Worm (Caenorhabditis elegans) whole organism, young adult: ENCODE measurements around the gene F11D5.7.
A peak's percentile ranks its signal among the peaks of the same experiment; 100 is the strongest.

Experiments
- B0261.1 ChIP-seq: sonication (generic microtip); optimal IDR thresholded peaks from 2 replicates; lab custom pipeline; 2016; ENCODE audit warnings: mild to moderate bottlenecking, missing genetic modification characterization, moderate library complexity, missing compliant biosample characterization
- B0336.3 ChIP-seq: fragments of 200-800 bp; sonication (Bioruptor generic); IDR thresholded peaks from 2 replicates; pipeline ENCODE4 v1.3.6; 2022; ENCODE audit warnings: missing genetic modification characterization, missing compliant biosample characterization
- F10E7.11 ChIP-seq: sonication (generic microtip); optimal IDR thresholded peaks from 2 replicates; lab custom pipeline; 2017; ENCODE audit warnings: mild to moderate bottlenecking, missing genetic modification characterization, moderate library complexity, missing compliant biosample characterization
- F22D6.2 ChIP-seq: sonication (generic microtip); optimal IDR thresholded peaks from 2 replicates; lab custom pipeline; 2016; ENCODE audit warnings: mild to moderate bottlenecking, missing genetic modification characterization, missing compliant biosample characterization
- F23B12.7 ChIP-seq: sonication (generic microtip); optimal IDR thresholded peaks from 2 replicates; lab custom pipeline; 2017; ENCODE audit warnings: missing genetic modification characterization, mild to moderate bottlenecking, missing compliant biosample characterization, antibody characterized with exemption, moderate library complexity; ENCODE audit not compliant: insufficient read depth
- F33H1.4 ChIP-seq: fragments of 200-800 bp; sonication (Bioruptor generic); IDR thresholded peaks from 2 replicates; pipeline ENCODE4 v1.3.6; 2022; ENCODE audit warnings: missing genetic modification reagents, missing genetic modification characterization, missing compliant biosample characterization
- F37B4.10 ChIP-seq: fragments of 200-800 bp; sonication (Bioruptor generic); IDR thresholded peaks from 2 replicates; pipeline ENCODE4 v1.3.6; 2022; ENCODE audit warnings: missing genetic modification characterization, missing compliant biosample characterization
- F57A8.1 ChIP-seq: fragments of 200-800 bp; sonication (Bioruptor generic); optimal IDR thresholded peaks from 2 replicates; lab custom pipeline; 2018; ENCODE audit warnings: mild to moderate bottlenecking, missing genetic modification characterization, moderate library complexity, missing compliant biosample characterization
- K12H6.12 ChIP-seq: fragments of 200-800 bp; sonication (Bioruptor generic); optimal IDR thresholded peaks from 2 replicates; lab custom pipeline; 2018; ENCODE audit warnings: mild to moderate bottlenecking, missing genetic modification characterization, missing compliant biosample characterization
- Y53G8AR.9 ChIP-seq: fragments of 200-800 bp; sonication (Bioruptor generic); conservative IDR thresholded peaks from 2 replicates; pipeline ENCODE4 v1.3.6; 2022; ENCODE audit warnings: missing genetic modification reagents, missing genetic modification characterization, missing compliant biosample characterization
- Y56A3A.18 ChIP-seq: fragments of 200-800 bp; sonication (Bioruptor generic); IDR thresholded peaks from 2 replicates; pipeline ENCODE4 v1.3.6; 2022; ENCODE audit warnings: missing genetic modification reagents, missing genetic modification characterization, missing compliant biosample characterization
- aptf-3 ChIP-seq: fragments of 200-800 bp; sonication (Bioruptor generic); IDR thresholded peaks from 2 replicates; pipeline ENCODE4 v1.3.6; 2022; ENCODE audit warnings: missing genetic modification characterization, missing compliant biosample characterization
- atf-7 ChIP-seq: sonication (generic microtip); optimal IDR thresholded peaks from 2 replicates; lab custom pipeline; 2017; ENCODE audit warnings: mild to moderate bottlenecking, missing genetic modification characterization, missing compliant biosample characterization
- attf-5 ChIP-seq: fragments of 200-800 bp; sonication (Bioruptor generic); optimal IDR thresholded peaks from 2 replicates; lab custom pipeline; 2018; ENCODE audit warnings: mild to moderate bottlenecking, missing genetic modification characterization, missing compliant biosample characterization
- attf-6 ChIP-seq: fragments of 200-800 bp; sonication (Bioruptor generic); IDR thresholded peaks from 2 replicates; pipeline ENCODE4 v1.3.6; 2022; ENCODE audit warnings: missing genetic modification reagents, missing genetic modification characterization, missing compliant biosample characterization
- ccch-3 ChIP-seq: fragments of 200-800 bp; sonication (Bioruptor generic); optimal IDR thresholded peaks from 2 replicates; lab custom pipeline; 2018; ENCODE audit warnings: mild to moderate bottlenecking, missing genetic modification characterization, missing compliant biosample characterization
- cebp-1 ChIP-seq, 2 experiments: fragments of 200-800 bp in 1 of 2; sonication (Bioruptor generic) in 1 of 2; sonication (generic microtip) in 1 of 2; IDR thresholded peaks in 1 of 2; optimal IDR thresholded peaks in 1 of 2; 2 replicates each; pipeline versions ENCODE4 v1.3.6 to Lab custom; 2017 to 2022; ENCODE audit warnings: missing compliant biosample characterization in 2 of 2, missing genetic modification characterization in 2 of 2, mild to moderate bottlenecking in 1 of 2, missing genetic modification reagents in 1 of 2, moderate library complexity in 1 of 2
- ceh-27 ChIP-seq: fragments of 200-800 bp; sonication (Bioruptor generic); optimal IDR thresholded peaks from 2 replicates; lab custom pipeline; 2018; ENCODE audit warnings: mild to moderate bottlenecking, missing genetic modification characterization, moderate library complexity, missing compliant biosample characterization
- ceh-40 ChIP-seq: fragments of 200-800 bp; sonication (Bioruptor generic); IDR thresholded peaks from 2 replicates; pipeline ENCODE4 v1.3.6; 2022; ENCODE audit warnings: missing genetic modification characterization, missing compliant biosample characterization
- ceh-58 ChIP-seq: fragments of 200-800 bp; sonication (Bioruptor generic); IDR thresholded peaks from 2 replicates; pipeline ENCODE4 v1.3.6; 2022; ENCODE audit warnings: missing genetic modification characterization, missing compliant biosample characterization
- efl-1 ChIP-seq: fragments of 150-350 bp; optimal IDR thresholded peaks from 2 replicates; lab custom pipeline; 2014; ENCODE audit warnings: missing biosample characterization, missing genetic modification reagents, missing genetic modification characterization
- egl-44 ChIP-seq: fragments of 200-800 bp; sonication (Bioruptor generic); IDR thresholded peaks from 2 replicates; pipeline ENCODE4 v1.3.6; 2022; ENCODE audit warnings: missing genetic modification reagents, missing genetic modification characterization, missing compliant biosample characterization
- egrh-3 ChIP-seq: fragments of 200-800 bp; sonication (Bioruptor generic); IDR thresholded peaks from 2 replicates; pipeline ENCODE4 v1.3.6; 2022; ENCODE audit warnings: missing genetic modification reagents, missing genetic modification characterization, missing compliant biosample characterization
- ets-4 ChIP-seq: fragments of 200-800 bp; sonication (Bioruptor generic); optimal IDR thresholded peaks from 2 replicates; lab custom pipeline; 2018; ENCODE audit warnings: mild to moderate bottlenecking, missing genetic modification characterization, missing compliant biosample characterization
- hlh-12 ChIP-seq: sonication (generic microtip); optimal IDR thresholded peaks from 2 replicates; lab custom pipeline; 2016; ENCODE audit warnings: missing genetic modification characterization, missing compliant biosample characterization
- hsf-1 ChIP-seq: fragments of 200-800 bp; sonication (Bioruptor generic); IDR thresholded peaks from 2 replicates; pipeline ENCODE4 v1.3.6; 2022; ENCODE audit warnings: missing genetic modification reagents, missing genetic modification characterization, missing compliant biosample characterization
- lag-1 ChIP-seq: fragments of 200-800 bp; sonication (Bioruptor generic); IDR thresholded peaks from 2 replicates; pipeline ENCODE4 v1.3.6; 2022; ENCODE audit warnings: missing genetic modification reagents, missing genetic modification characterization, missing compliant biosample characterization
- lin-54 ChIP-seq: fragments of 200-800 bp; sonication (Bioruptor generic); optimal IDR thresholded peaks from 2 replicates; lab custom pipeline; 2018; ENCODE audit warnings: mild to moderate bottlenecking, missing genetic modification characterization, missing compliant biosample characterization
- nfya-1 ChIP-seq: sonication (generic microtip); optimal IDR thresholded peaks from 2 replicates; lab custom pipeline; 2017; ENCODE audit warnings: antibody characterized with exemption, missing compliant biosample characterization, missing genetic modification characterization, borderline replicate concordance; ENCODE audit not compliant: insufficient read depth
- nfyb-1 ChIP-seq: fragments of 200-800 bp; sonication (Bioruptor generic); IDR thresholded peaks from 2 replicates; pipeline ENCODE4 v1.3.6; 2022; ENCODE audit warnings: missing genetic modification reagents, missing genetic modification characterization, missing compliant biosample characterization
- nhr-179 ChIP-seq: sonication (generic microtip); optimal IDR thresholded peaks from 2 replicates; lab custom pipeline; 2016; ENCODE audit warnings: mild to moderate bottlenecking, missing genetic modification characterization, missing compliant biosample characterization
- nhr-27 ChIP-seq: fragments of 200-800 bp; sonication (Bioruptor generic); optimal IDR thresholded peaks from 2 replicates; lab custom pipeline; 2018; ENCODE audit warnings: mild to moderate bottlenecking, missing genetic modification characterization, moderate library complexity, missing compliant biosample characterization
- nhr-80 ChIP-seq: sonication (generic microtip); optimal IDR thresholded peaks from 2 replicates; lab custom pipeline; 2016; ENCODE audit warnings: missing genetic modification characterization, missing compliant biosample characterization
- rcor-1 ChIP-seq: fragments of 200-800 bp; sonication (Bioruptor generic); IDR thresholded peaks from 2 replicates; pipeline ENCODE4 v1.3.6; 2022; ENCODE audit warnings: missing genetic modification reagents, missing genetic modification characterization, missing compliant biosample characterization
- repo-1 ChIP-seq: sonication (generic microtip); optimal IDR thresholded peaks from 2 replicates; lab custom pipeline; 2017; ENCODE audit warnings: mild to moderate bottlenecking, missing genetic modification characterization, missing compliant biosample characterization
- snpc-3.4 ChIP-seq: sonication (generic microtip); optimal IDR thresholded peaks from 2 replicates; lab custom pipeline; 2017; ENCODE audit warnings: missing genetic modification characterization, mild to moderate bottlenecking, missing compliant biosample characterization, antibody characterized with exemption, moderate library complexity, missing genotype, missing genetic modification reagents
- tbp1 ChIP-seq: fragments of 200-800 bp; sonication (Bioruptor generic); optimal IDR thresholded peaks from 2 replicates; lab custom pipeline; 2018; ENCODE audit warnings: mild to moderate bottlenecking, missing genetic modification characterization, missing compliant biosample characterization
- tlf-1 ChIP-seq: fragments of 200-800 bp; sonication (Bioruptor generic); optimal IDR thresholded peaks from 2 replicates; lab custom pipeline; 2018; ENCODE audit warnings: mild to moderate bottlenecking, missing genetic modification characterization, missing compliant biosample characterization
- unc-130 ChIP-seq: sonication (generic microtip); optimal IDR thresholded peaks from 2 replicates; lab custom pipeline; 2016; ENCODE audit warnings: missing genetic modification reagents, missing genetic modification characterization, missing compliant biosample characterization
- ztf-18 ChIP-seq: sonication (generic microtip); optimal IDR thresholded peaks from 2 replicates; lab custom pipeline; 2016; ENCODE audit warnings: missing genotype, mild to moderate bottlenecking, missing genetic modification characterization, missing compliant biosample characterization
- ztf-22 ChIP-seq: fragments of 200-800 bp; sonication (Bioruptor generic); optimal IDR thresholded peaks from 2 replicates; lab custom pipeline; 2018; ENCODE audit warnings: mild to moderate bottlenecking, missing genetic modification characterization, moderate library complexity, missing compliant biosample characterization
- ztf-28 ChIP-seq: fragments of 200-800 bp; sonication (Bioruptor generic); IDR thresholded peaks from 2 replicates; pipeline ENCODE4 v1.3.6; 2022; ENCODE audit warnings: missing genetic modification reagents, missing genetic modification characterization, missing compliant biosample characterization

F11D5.7 gene

DNA sequence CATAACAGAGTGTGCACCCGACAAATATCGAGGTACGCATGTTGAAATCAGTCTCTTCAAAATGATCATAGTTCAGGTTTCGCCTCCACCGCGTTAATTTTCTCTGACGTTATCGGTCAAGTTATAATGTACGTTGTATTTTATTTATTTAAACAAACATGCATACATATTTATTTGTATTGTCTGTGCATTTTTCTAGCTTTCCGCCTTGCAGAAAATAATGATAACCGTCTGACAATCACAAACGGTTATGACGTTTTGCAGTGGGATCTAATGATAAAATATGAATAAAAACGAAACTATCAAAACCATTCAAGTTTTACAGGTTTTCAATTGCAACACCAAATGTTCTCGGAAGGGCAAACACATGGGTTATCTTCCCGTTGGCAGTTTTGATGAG lies 21.0 kb upstream of the F11D5.7 start:
- TF ChIP-seq nhr-80 (tag; lab: Kevin White, UChicago) (peak; percentile 57), K12H6.12 (tag; lab: Kevin White, UChicago) (no peak)

DNA sequence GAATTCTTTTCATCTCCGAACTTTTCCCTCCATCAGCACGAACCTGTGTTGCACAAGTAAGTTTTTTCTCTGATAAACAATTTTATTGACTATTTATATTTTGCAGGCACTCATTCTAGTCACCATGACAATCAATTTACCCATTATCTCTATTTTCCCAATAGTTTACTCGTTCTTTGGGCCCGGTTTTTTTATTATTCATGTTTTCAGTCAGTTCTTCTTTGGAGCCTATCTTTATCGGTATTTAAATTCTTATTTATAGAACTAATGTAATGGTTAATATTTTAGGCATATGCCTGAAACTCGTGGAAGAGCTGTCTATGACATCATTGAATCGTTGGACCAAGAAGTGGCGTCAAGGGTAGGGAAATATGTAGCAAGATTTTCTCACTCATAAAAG lies 19.2 kb upstream of the F11D5.7 start:
- TF ChIP-seq nhr-27 (tag; lab: Kevin White, UChicago): no peak
- no peak for TF ChIP-seq ztf-18 (tag; lab: Kevin White, UChicago)
- TF ChIP-seq F57A8.1 (GFP tag; lab: Kevin White, UChicago): no peak
- no peak for TF ChIP-seq egrh-3 (GFP tag; lab: Robert Waterston, UW)
- no peak for TF ChIP-seq ztf-22
- TF ChIP-seq cebp-1 (GFP tag; IDR thresholded peaks at IDR 0.05; lab: Robert Waterston, UW): no peak
- TF ChIP-seq cebp-1 (tag; optimal IDR thresholded peaks at IDR 0.05; lab: Kevin White, UChicago): no peak
- TF ChIP-seq snpc-3.4 (tag; lab: Kevin White, UChicago): no peak
- no peak for TF ChIP-seq nfya-1 (tag; lab: Kevin White, UChicago)
- no peak for TF ChIP-seq ceh-58
- no peak for TF ChIP-seq nhr-179 (tag; lab: Kevin White, UChicago)
- TF ChIP-seq egl-44 (GFP tag; lab: Robert Waterston, UW): no peak

ce11 chrX:3285448-3285847 lies 18.7 kb upstream of the F11D5.7 start:
- peak; percentile 72 for TF ChIP-seq nhr-80 (tag; lab: Kevin White, UChicago)
- TF ChIP-seq ceh-27 (GFP tag; lab: Kevin White, UChicago): no peak

DNA sequence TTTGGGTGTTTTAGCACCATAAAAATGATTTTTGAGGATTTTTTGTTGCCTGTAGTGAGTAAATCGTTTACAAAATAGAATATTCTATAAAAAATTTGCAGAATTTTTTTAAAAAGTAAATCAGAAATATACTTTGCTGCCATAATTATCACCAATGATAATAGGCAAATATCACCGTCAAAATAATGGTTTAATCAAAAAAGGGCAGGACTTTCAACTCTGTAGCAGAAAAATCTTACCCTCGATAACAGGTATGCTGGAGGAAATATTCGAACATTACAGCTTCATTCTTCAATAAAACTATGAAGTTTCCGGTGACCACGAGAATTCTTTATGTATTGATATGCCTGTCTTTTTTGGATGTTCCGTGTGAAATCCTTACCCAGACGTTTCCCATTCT lies 15.0 kb upstream of the F11D5.7 start, which contains the start of gene K09C4.4:
Gene K09C4.4 (plus strand): TSS at position 301 of the 400 bp plus-strand sequence.
- TF ChIP-seq efl-1 (GFP tag; lab: Kevin White, UChicago) (no peak), ztf-28 (no peak)

- TF ChIP-seq hlh-12 (no peak), nfyb-1 (0 out of 2 replicates have a peak, but pooled peaks have one; percentile 59), nhr-80 (tag; lab: Kevin White, UChicago) (peak; percentile 99), lag-1 (GFP tag; lab: Robert Waterston, UW) (no peak), repo-1 (no peak), lin-54 (GFP tag; lab: Kevin White, UChicago) (no peak), B0336.3 (GFP tag; lab: Robert Waterston, UW) (peak; percentile 70; the same call in 1 of the 2 replicates), egrh-3 (GFP tag; lab: Robert Waterston, UW) (no peak), attf-5 (GFP tag; lab: Kevin White, UChicago) (no peak), ccch-3 (GFP tag; lab: Kevin White, UChicago) (no peak), ets-4 (GFP tag; lab: Kevin White, UChicago) (peak; percentile 66), Y53G8AR.9 (GFP tag; lab: Robert Waterston, UW) (no peak), B0261.1 (tag; lab: Kevin White, UChicago) (no peak), unc-130 (no peak), F33H1.4 (GFP tag; lab: Robert Waterston, UW) (no peak), ceh-58 (no peak), F23B12.7 (tag; lab: Kevin White, UChicago) (no peak), aptf-3 (no peak), Y56A3A.18 (GFP tag; lab: Robert Waterston, UW) (no peak), atf-7 (peak; percentile 93), attf-6 (GFP tag; lab: Robert Waterston, UW) (no peak), rcor-1 (GFP tag; lab: Robert Waterston, UW) (no peak), ceh-40 (GFP tag; lab: Robert Waterston, UW) (no peak), tbp1 (GFP tag; lab: Kevin White, UChicago) (peak; percentile 54), tlf-1 (GFP tag; lab: Kevin White, UChicago) (peak; percentile 41), F22D6.2 (tag; lab: Kevin White, UChicago) (peak; percentile 74), hsf-1 (GFP tag; lab: Robert Waterston, UW) (no peak), F37B4.10 (GFP tag; lab: Robert Waterston, UW) (no peak), F10E7.11 (tag; lab: Kevin White, UChicago) (no peak)
Measured at ce11 chrX:3290147-3290546, 14.0 kb upstream of the F11D5.7 start.
